Worm (Caenorhabditis elegans): Measurements from ENCODE around the gene K09H11.4.
A peak's percentile ranks its signal among the peaks of the same experiment; 100 is the strongest.

The K09H11.4 gene

ce11 chrV:5722093-5722492, 4.3 kb downstream of the K09H11.4 start:
- TF ChIP-seq R02D3.7 (tag; optimal IDR thresholded peaks at IDR 0.05) (no peak), mab-5 (tag; optimal IDR thresholded peaks at IDR 0.05) (no peak), nhr-237 (tag; optimal IDR thresholded peaks at IDR 0.05) (no peak), nhr-12 (tag; optimal IDR thresholded peaks at IDR 0.05) (no peak), C34F6.9 (tag; optimal IDR thresholded peaks at IDR 0.05) (no peak), ztf-1 (GFP tag; conservative IDR thresholded peaks at IDR 0.05) (no peak), nhr-77 (tag; optimal IDR thresholded peaks at IDR 0.05) (no peak), F13H6.1 (tag; optimal IDR thresholded peaks at IDR 0.05) (no peak), lin-11 (tag; optimal IDR thresholded peaks at IDR 0.05) (no peak), lin-39 (tag; optimal IDR thresholded peaks at IDR 0.05) (no peak)

ce11 chrV:5717237-5717935, 9.0 kb downstream of the K09H11.4 start, which contains the start of gene rga-3:
Gene rga-3 (plus strand): TSS chrV:5717885.
- no peak for TF ChIP-seq dmd-4 (tag; optimal IDR thresholded peaks at IDR 0.05)
- no peak for TF ChIP-seq nhr-10 (tag; optimal IDR thresholded peaks at IDR 0.05)
- no peak for TF ChIP-seq R02D3.7 (tag; optimal IDR thresholded peaks at IDR 0.05)
- no peak for TF ChIP-seq elt-1 (tag; optimal IDR thresholded peaks at IDR 0.05)
- TF ChIP-seq sem-4 (tag; optimal IDR thresholded peaks at IDR 0.05): no peak

ce11 chrV:5716508-5716907, 9.9 kb downstream of the K09H11.4 start, which contains the start of gene K09H11.9:
Gene K09H11.9 (minus strand): TSS chrV:5716608.
- no peak for TF ChIP-seq ztf-11 (tag; optimal IDR thresholded peaks at IDR 0.05)
- TF ChIP-seq sem-4 (tag; optimal IDR thresholded peaks at IDR 0.05): no peak
- no peak for TF ChIP-seq snpc-4 (tag; optimal IDR thresholded peaks at IDR 0.05)
- no peak for TF ChIP-seq lsy-2 (tag; optimal IDR thresholded peaks at IDR 0.05)
- TF ChIP-seq F13H6.1 (tag; optimal IDR thresholded peaks at IDR 0.05): no peak
- TF ChIP-seq crh-2 (tag; optimal IDR thresholded peaks at IDR 0.05): no peak
- TF ChIP-seq nhr-23 (tag; optimal IDR thresholded peaks at IDR 0.05): no peak
- TF ChIP-seq lin-11 (tag; optimal IDR thresholded peaks at IDR 0.05): no peak
- no peak for TF ChIP-seq ceh-16 (tag; optimal IDR thresholded peaks at IDR 0.05)
- TF ChIP-seq egl-27 (tag; optimal IDR thresholded peaks at IDR 0.05): no peak
- no peak for TF ChIP-seq C34F6.9 (tag; optimal IDR thresholded peaks at IDR 0.05)
- no peak for TF ChIP-seq ama-1 (optimal IDR thresholded peaks at IDR 0.05)

ce11 chrV:5713510-5713909, 12.9 kb downstream of the K09H11.4 start:
- TF ChIP-seq nhr-11 (tag; optimal IDR thresholded peaks at IDR 0.05): no peak
- no peak for TF ChIP-seq lsy-2 (tag; optimal IDR thresholded peaks at IDR 0.05)
- TF ChIP-seq nhr-77 (tag; optimal IDR thresholded peaks at IDR 0.05): no peak
- no peak for TF ChIP-seq nhr-25 (tag; optimal IDR thresholded peaks at IDR 0.05)
- TF ChIP-seq lin-39 (tag; optimal IDR thresholded peaks at IDR 0.05): no peak
- TF ChIP-seq Y55F3AM.14 (GFP tag; optimal IDR thresholded peaks at IDR 0.05): no peak
- TF ChIP-seq zag-1 (tag; optimal IDR thresholded peaks at IDR 0.05): no peak

ce11 chrV:5712652-5713051, 13.7 kb downstream of the K09H11.4 start, which contains the start of gene gcst-1:
Gene gcst-1 (plus strand): TSS chrV:5712928.
- TF ChIP-seq alr-1 (tag; optimal IDR thresholded peaks at IDR 0.05) (no peak), ama-1 (optimal IDR thresholded peaks at IDR 0.05) (no peak), crh-2 (tag; optimal IDR thresholded peaks at IDR 0.05) (peak; percentile 18), sma-3 (GFP tag; optimal IDR thresholded peaks at IDR 0.05) (no peak), nhr-25 (tag; optimal IDR thresholded peaks at IDR 0.05) (no peak), C34F6.9 (tag; optimal IDR thresholded peaks at IDR 0.05) (no peak), ceh-16 (tag; optimal IDR thresholded peaks at IDR 0.05) (no peak), aly-2 (tag; optimal IDR thresholded peaks at IDR 0.05) (no peak), mab-5 (tag; optimal IDR thresholded peaks at IDR 0.05) (no peak), nhr-237 (tag; optimal IDR thresholded peaks at IDR 0.05) (no peak), fos-1 (tag; optimal IDR thresholded peaks at IDR 0.05) (peak; percentile 78), nhr-10 (tag; optimal IDR thresholded peaks at IDR 0.05) (no peak), blmp-1 (tag; optimal IDR thresholded peaks at IDR 0.05; ENCODE audit: insufficient read depth) (no peak), Y55F3AM.14 (GFP tag; optimal IDR thresholded peaks at IDR 0.05) (no peak), unc-39 (tag; optimal IDR thresholded peaks at IDR 0.05) (no peak), snpc-4 (tag; optimal IDR thresholded peaks at IDR 0.05) (no peak), mdl-1 (tag; optimal IDR thresholded peaks at IDR 0.05) (peak in 1 of 2 experiments; percentile 12), ztf-11 (tag; optimal IDR thresholded peaks at IDR 0.05) (no peak), elt-3 (tag; optimal IDR thresholded peaks at IDR 0.05) (no peak), sma-9 (GFP tag; optimal IDR thresholded peaks at IDR 0.05) (peak; percentile 50), sma-9 (tag; optimal IDR thresholded peaks at IDR 0.05) (no peak), skn-1 (tag; optimal IDR thresholded peaks at IDR 0.05) (no peak), F13H6.1 (tag; optimal IDR thresholded peaks at IDR 0.05) (no peak), lin-39 (tag; optimal IDR thresholded peaks at IDR 0.05) (no peak), dmd-4 (tag; optimal IDR thresholded peaks at IDR 0.05) (no peak), unc-62 (GFP tag; optimal IDR thresholded peaks at IDR 0.05) (no peak), ceh-82 (tag; optimal IDR thresholded peaks at IDR 0.05) (no peak), zag-1 (tag; optimal IDR thresholded peaks at IDR 0.05) (no peak), nhr-21 (tag; optimal IDR thresholded peaks at IDR 0.05) (no peak)

All from whole organism, L2 larva.